Worm (Caenorhabditis elegans): ENCODE results near the gene cdk-4.

- TF ChIP-seq fkh-10 (GFP tag; optimal IDR thresholded peaks at IDR 0.05) (peak; percentile 18), skn-1 (tag; optimal IDR thresholded peaks at IDR 0.05) (no peak), saeg-2 (GFP tag; IDR thresholded peaks at IDR 0.05) (no peak)
Observed at ce11 chrX:13502282-13502681, 16.4 kb downstream of the cdk-4 start.

Measured in whole organism, L4 larva.